Worm (Caenorhabditis elegans): ENCODE data around the gene T13H5.8.

DNA sequence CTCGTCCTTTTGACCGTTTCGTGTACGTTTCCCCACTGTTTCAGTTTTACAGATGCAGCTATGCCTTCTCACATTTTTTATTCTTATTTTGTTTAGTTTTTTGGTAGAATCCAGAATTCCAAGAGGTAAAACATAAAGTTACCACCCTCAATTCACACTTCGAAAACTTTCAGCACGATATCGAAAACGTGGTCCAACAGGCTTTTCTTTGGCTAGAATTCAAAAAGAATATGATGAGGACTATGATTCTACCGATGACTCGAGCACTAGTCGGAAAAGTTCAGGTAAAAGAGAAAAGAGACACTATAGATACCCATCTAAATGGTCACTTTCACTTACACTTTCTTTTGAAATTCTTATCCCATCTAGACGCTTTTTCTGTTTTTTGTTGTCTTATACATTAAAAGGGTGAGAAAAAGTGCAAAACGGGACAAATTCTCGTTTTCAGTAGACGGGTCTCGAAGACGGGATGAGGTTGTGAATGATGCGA is 24.0 kb upstream of the T13H5.8 start, which contains the start of gene M05D6.9:
- TF ChIP-seq him-1 (tag; optimal IDR thresholded peaks at IDR 0.05): no peak
- no peak for TF ChIP-seq W03F9.2 (tag; optimal IDR thresholded peaks at IDR 0.05)

Data from whole organism, L4/young adult.